Fruit fly (Drosophila melanogaster) whole organism, prepupa: ENCODE measurements around the gene fan.

ENCODE experiments used
- Blimp-1 ChIP-seq: fragments of 200-800 bp; sonication (Bioruptor generic); optimal IDR thresholded peaks from 3 replicates; lab custom pipeline; 2017; ENCODE audit warnings: missing biosample characterization, missing genetic modification characterization, mild to moderate bottlenecking, moderate library complexity, missing genetic modification reagents
- CG10631 ChIP-seq: fragments of 200-800 bp; sonication (Bioruptor generic); optimal IDR thresholded peaks from 2 replicates; lab custom pipeline; 2016; ENCODE audit warnings: missing biosample characterization, missing genetic modification characterization
- CG10669 ChIP-seq: fragments of 200-800 bp; sonication (Bioruptor generic); optimal IDR thresholded peaks from 3 replicates; lab custom pipeline; 2018; ENCODE audit warnings: missing biosample characterization, mild to moderate bottlenecking, missing genetic modification characterization, moderate library complexity
- CG11294 ChIP-seq: fragments of 200-800 bp; sonication (Bioruptor generic); IDR thresholded peaks from 2 replicates; pipeline ENCODE4 v1.3.6; 2022; ENCODE audit warnings: missing biosample characterization, missing genetic modification characterization
- CG11762 ChIP-seq: fragments of 200-800 bp; sonication (Bioruptor generic); optimal IDR thresholded peaks from 3 replicates; lab custom pipeline; 2016; ENCODE audit warnings: missing biosample characterization, missing genetic modification characterization; ENCODE audit not compliant: insufficient read depth
- CG11902 ChIP-seq: fragments of 200-800 bp; sonication (Bioruptor generic); optimal IDR thresholded peaks from 3 replicates; lab custom pipeline; 2016; ENCODE audit warnings: missing biosample characterization, missing genetic modification characterization
- CG15336 ChIP-seq: fragments of 200-800 bp; sonication (Bioruptor generic); IDR thresholded peaks from 2 replicates; pipeline ENCODE4 v1.3.6; 2022; ENCODE audit warnings: missing biosample characterization, missing genetic modification characterization
- CG1621 ChIP-seq: fragments of 200-800 bp; sonication (Bioruptor generic); optimal IDR thresholded peaks from 3 replicates; lab custom pipeline; 2018; ENCODE audit warnings: missing biosample characterization, mild to moderate bottlenecking, missing genetic modification characterization
- CG16779 ChIP-seq: fragments of 200-800 bp; sonication (Bioruptor generic); optimal IDR thresholded peaks from 3 replicates; lab custom pipeline; 2017; ENCODE audit warnings: missing biosample characterization, mild to moderate bottlenecking, missing genetic modification characterization
- CG3919 ChIP-seq: fragments of 200-800 bp; sonication (Bioruptor generic); optimal IDR thresholded peaks from 3 replicates; lab custom pipeline; 2016; ENCODE audit warnings: missing biosample characterization, missing genetic modification characterization
- CG4318 ChIP-seq: fragments of 200-800 bp; sonication (Bioruptor generic); optimal IDR thresholded peaks from 3 replicates; lab custom pipeline; 2017; ENCODE audit warnings: missing biosample characterization, mild to moderate bottlenecking, missing genetic modification characterization
- CG6163 ChIP-seq: fragments of 200-800 bp; sonication (Bioruptor generic); IDR thresholded peaks from 3 replicates; pipeline ENCODE4 v1.3.6; 2022; ENCODE audit warnings: missing biosample characterization, missing genetic modification characterization
- CG6276 ChIP-seq: fragments of 200-800 bp; sonication (Bioruptor generic); optimal IDR thresholded peaks from 2 replicates; lab custom pipeline; 2017; ENCODE audit warnings: missing biosample characterization, mild to moderate bottlenecking, missing genetic modification characterization
- CG6792 ChIP-seq: fragments of 200-800 bp; sonication (Bioruptor generic); optimal IDR thresholded peaks from 3 replicates; lab custom pipeline; 2016; ENCODE audit warnings: missing biosample characterization, missing genetic modification characterization
- CG6808 ChIP-seq: fragments of 200-800 bp; sonication (Bioruptor generic); optimal IDR thresholded peaks from 3 replicates; lab custom pipeline; 2017; ENCODE audit warnings: missing biosample characterization, missing genetic modification characterization, mild to moderate bottlenecking, moderate library complexity, missing genetic modification reagents
- CG7368 ChIP-seq: fragments of 200-800 bp; sonication (Bioruptor generic); optimal IDR thresholded peaks from 3 replicates; lab custom pipeline; 2016; ENCODE audit warnings: missing biosample characterization, missing genetic modification characterization
- CG8119 ChIP-seq: fragments of 200-800 bp; sonication (Bioruptor generic); IDR thresholded peaks from 3 replicates; pipeline ENCODE4 v1.3.6; 2022; ENCODE audit warnings: missing biosample characterization, missing genetic modification characterization
- CG8319 ChIP-seq: fragments of 200-800 bp; sonication (Bioruptor generic); optimal IDR thresholded peaks from 3 replicates; lab custom pipeline; 2016; ENCODE audit warnings: missing biosample characterization, missing genetic modification characterization
- CG9139 ChIP-seq: fragments of 200-800 bp; sonication (Bioruptor generic); optimal IDR thresholded peaks from 3 replicates; lab custom pipeline; 2017; ENCODE audit warnings: missing biosample characterization, mild to moderate bottlenecking, missing genetic modification characterization
- Eip78C ChIP-seq: fragments of 200-800 bp; sonication (Bioruptor generic); peaks from one replicate; lab custom pipeline; 2016; ENCODE audit warnings: missing biosample characterization, missing genetic modification characterization
- Eip93F ChIP-seq: fragments of 200-800 bp; sonication (Bioruptor generic); optimal IDR thresholded peaks from 2 replicates; lab custom pipeline; 2016; ENCODE audit warnings: missing biosample characterization, mild to moderate bottlenecking, missing genetic modification characterization
- Ets96B ChIP-seq: fragments of 200-800 bp; optimal IDR thresholded peaks from 2 replicates; lab custom pipeline; 2019; ENCODE audit warnings: missing biosample characterization, mild to moderate bottlenecking, missing genetic modification characterization, moderate library complexity
- Hr38 ChIP-seq: sonication (Bioruptor generic); optimal IDR thresholded peaks from 2 replicates; lab custom pipeline; 2016; ENCODE audit warnings: missing biosample characterization, missing genetic modification characterization
- Hr39 ChIP-seq: fragments of 200-800 bp; sonication (Bioruptor generic); optimal IDR thresholded peaks from 2 replicates; lab custom pipeline; 2016; ENCODE audit warnings: missing biosample characterization, missing genetic modification characterization
- Hr4 ChIP-seq: fragments of 200-800 bp; sonication (Bioruptor generic); optimal IDR thresholded peaks from 3 replicates; lab custom pipeline; 2016; ENCODE audit warnings: missing biosample characterization, missing genetic modification characterization
- Lpt ChIP-seq: fragments of 200-800 bp; sonication (Bioruptor generic); optimal IDR thresholded peaks from 3 replicates; lab custom pipeline; 2016; ENCODE audit warnings: missing biosample characterization, missing genetic modification characterization
- Met ChIP-seq: fragments of 200-800 bp; sonication (Bioruptor generic); optimal IDR thresholded peaks from 3 replicates; lab custom pipeline; 2016; ENCODE audit warnings: missing biosample characterization, missing genetic modification characterization
- OdsH ChIP-seq: fragments of 200-800 bp; sonication (Bioruptor generic); optimal IDR thresholded peaks from 3 replicates; lab custom pipeline; 2016; ENCODE audit warnings: missing biosample characterization, missing genetic modification characterization
- Smox ChIP-seq: fragments of 200-800 bp; sonication (Bioruptor generic); optimal IDR thresholded peaks from 3 replicates; lab custom pipeline; 2016; ENCODE audit warnings: missing biosample characterization, missing genetic modification characterization
- Sox14 ChIP-seq: fragments of 200-800 bp; sonication (Bioruptor generic); optimal IDR thresholded peaks from 3 replicates; lab custom pipeline; 2016; ENCODE audit warnings: missing biosample characterization, missing genetic modification characterization
- Sox15 ChIP-seq: fragments of 200-800 bp; sonication (Bioruptor generic); optimal IDR thresholded peaks from 3 replicates; lab custom pipeline; 2016; ENCODE audit warnings: missing biosample characterization, missing genetic modification characterization
- achi ChIP-seq: fragments of 200-800 bp; sonication (Bioruptor generic); optimal IDR thresholded peaks from 3 replicates; lab custom pipeline; 2016; ENCODE audit warnings: missing biosample characterization, missing genetic modification characterization
- acj6 ChIP-seq: fragments of 200-800 bp; sonication (Bioruptor generic); optimal IDR thresholded peaks from 3 replicates; lab custom pipeline; 2016; ENCODE audit warnings: missing biosample characterization, missing genetic modification characterization
- cyc ChIP-seq: fragments of 200-800 bp; sonication (Bioruptor generic); optimal IDR thresholded peaks from 3 replicates; lab custom pipeline; 2016; ENCODE audit warnings: missing biosample characterization, missing genetic modification characterization
- dac ChIP-seq: fragments of 200-800 bp; sonication (Bioruptor generic); optimal IDR thresholded peaks from 2 replicates; lab custom pipeline; 2017; ENCODE audit warnings: missing biosample characterization, mild to moderate bottlenecking, missing genetic modification characterization
- dsx ChIP-seq: fragments of 200-800 bp; optimal IDR thresholded peaks from 3 replicates; lab custom pipeline; 2019; ENCODE audit warnings: missing biosample characterization, mild to moderate bottlenecking, missing genetic modification characterization, moderate library complexity; ENCODE audit not compliant: poor library complexity, severe bottlenecking
- eg ChIP-seq: fragments of 200-800 bp; sonication (Bioruptor generic); IDR thresholded peaks from 3 replicates; pipeline ENCODE4 v1.3.6; 2022; ENCODE audit warnings: missing biosample characterization, missing genetic modification characterization
- esn ChIP-seq: fragments of 200-800 bp; sonication (Bioruptor generic); optimal IDR thresholded peaks from 2 replicates; lab custom pipeline; 2016; ENCODE audit warnings: missing biosample characterization, mild to moderate bottlenecking, missing genetic modification characterization, moderate library complexity
- fd85E ChIP-seq: fragments of 200-800 bp; sonication (Bioruptor generic); optimal IDR thresholded peaks from 3 replicates; lab custom pipeline; 2016; ENCODE audit warnings: missing biosample characterization, missing genetic modification characterization
- fkh ChIP-seq: fragments of 200-800 bp; sonication (Bioruptor generic); optimal IDR thresholded peaks from 3 replicates; lab custom pipeline; 2017; ENCODE audit warnings: missing biosample characterization, mild to moderate bottlenecking, missing genetic modification characterization, moderate library complexity
- lz ChIP-seq: fragments of 200-800 bp; sonication (Bioruptor generic); optimal IDR thresholded peaks from 3 replicates; lab custom pipeline; 2016; ENCODE audit warnings: missing biosample characterization, missing genetic modification characterization
- net ChIP-seq: fragments of 200-800 bp; sonication (Bioruptor generic); optimal IDR thresholded peaks from 3 replicates; lab custom pipeline; 2016; ENCODE audit warnings: missing biosample characterization, missing genetic modification characterization
- pdm3 ChIP-seq: fragments of 200-800 bp; sonication (Bioruptor generic); optimal IDR thresholded peaks from 3 replicates; lab custom pipeline; 2016; ENCODE audit warnings: missing biosample characterization, missing genetic modification characterization
- salr ChIP-seq, 2 experiments: fragments of 200-800 bp; sonication (Bioruptor generic); optimal IDR thresholded peaks; 3 replicates each; lab custom pipeline; 2016 to 2018; ENCODE audit warnings: missing biosample characterization in 2 of 2, missing genetic modification characterization in 2 of 2, mild to moderate bottlenecking in 1 of 2
- ss ChIP-seq, 2 experiments: fragments of 200-800 bp; sonication (Bioruptor generic); optimal IDR thresholded peaks; 2 replicates in 1 of 2; 3 replicates in 1 of 2; lab custom pipeline; 2017 to 2018; ENCODE audit warnings: mild to moderate bottlenecking in 2 of 2, missing biosample characterization in 2 of 2, missing genetic modification characterization in 2 of 2, moderate library complexity in 1 of 2
- svp ChIP-seq: fragments of 200-800 bp; sonication (Bioruptor generic); peaks from one replicate; lab custom pipeline; 2016; ENCODE audit warnings: missing biosample characterization, missing genetic modification characterization
- vri ChIP-seq: fragments of 200-800 bp; sonication (Bioruptor generic); optimal IDR thresholded peaks from 3 replicates; lab custom pipeline; 2016; ENCODE audit warnings: missing biosample characterization, mild to moderate bottlenecking, missing genetic modification characterization

Gene fan

dm6 chr3L:8096106-8096558 is 12.8 kb upstream of the fan start (continued):
- TF ChIP-seq CG9139: peak; percentile 62
- peak; percentile 78 for TF ChIP-seq CG6808 (GFP tag; lab: Kevin White, UChicago)
- peak; percentile 96 for TF ChIP-seq net
- TF ChIP-seq Hr38 (GFP tag; lab: Kevin White, UChicago): no peak
- peak; percentile 74 for TF ChIP-seq Eip93F (GFP tag; lab: Kevin White, UChicago)
- TF ChIP-seq CG6276 (GFP tag; lab: Kevin White, UChicago): peak; percentile 97
- TF ChIP-seq eg (GFP tag; lab: Robert Waterston, UW): peak; percentile 95
- no peak for TF ChIP-seq Smox
- peak; percentile 68 to 96 for TF ChIP-seq salr (GFP tag; optimal IDR thresholded peaks at IDR 0.05; lab: Kevin White, UChicago)
- peak; percentile 83 for TF ChIP-seq Met (GFP tag; lab: Kevin White, UChicago)
- TF ChIP-seq Hr4 (GFP tag; lab: Kevin White, UChicago): peak; percentile 96
- TF ChIP-seq CG8119 (GFP tag; lab: Robert Waterston, UW): peak; percentile 98
- TF ChIP-seq Ets96B: peak; percentile 90
- peak; percentile 96 for TF ChIP-seq CG11294 (GFP tag; lab: Robert Waterston, UW)
- TF ChIP-seq fd85E (GFP tag; lab: Kevin White, UChicago): peak; percentile 54
- TF ChIP-seq cyc (GFP tag; lab: Kevin White, UChicago): peak; percentile 83
- peak; percentile 51 for TF ChIP-seq fkh (GFP tag; lab: Kevin White, UChicago)
- TF ChIP-seq acj6: peak; percentile 95
- TF ChIP-seq dac (GFP tag; lab: Kevin White, UChicago): peak; percentile 91
- TF ChIP-seq CG1621 (tag; lab: Kevin White, UChicago): peak; percentile 76
- peak; percentile 78 for TF ChIP-seq CG8319 (GFP tag; lab: Kevin White, UChicago)
- peak; percentile 92 for TF ChIP-seq CG10669 (GFP tag; lab: Kevin White, UChicago)
- peak; percentile 89 for TF ChIP-seq svp (GFP tag; lab: Kevin White, UChicago)
- peak; percentile 92 for TF ChIP-seq CG6163 (GFP tag; lab: Robert Waterston, UW)
- TF ChIP-seq Sox14 (GFP tag; lab: Kevin White, UChicago): peak; percentile 87
- TF ChIP-seq CG6792 (GFP tag; lab: Kevin White, UChicago): peak; percentile 92
- TF ChIP-seq CG15336 (GFP tag; lab: Robert Waterston, UW): peak; percentile 97
- peak; percentile 86 for TF ChIP-seq CG3919 (GFP tag; lab: Kevin White, UChicago)
- peak; percentile 90 for TF ChIP-seq Sox15 (GFP tag; lab: Kevin White, UChicago)
- TF ChIP-seq dsx: peak; percentile 78
- peak; percentile 97 for TF ChIP-seq Eip78C (GFP tag; lab: Kevin White, UChicago)

- TF ChIP-seq lz (GFP tag; lab: Kevin White, UChicago): no peak
- no peak for TF ChIP-seq Hr39 (GFP tag; lab: Kevin White, UChicago)
- TF ChIP-seq vri (GFP tag; lab: Kevin White, UChicago): peak; percentile 30
- no peak for TF ChIP-seq Ets96B
- TF ChIP-seq Met (GFP tag; lab: Kevin White, UChicago): no peak
- no peak for TF ChIP-seq CG15336 (GFP tag; lab: Robert Waterston, UW)
- TF ChIP-seq CG7368 (GFP tag; lab: Kevin White, UChicago): no peak
Observed at dm6 chr3L:8097101-8097500, 11.8 kb upstream of the fan start.

- no peak for TF ChIP-seq achi (GFP tag; lab: Kevin White, UChicago)
- TF ChIP-seq CG6163 (GFP tag; lab: Robert Waterston, UW): 0 out of 3 replicates have a peak, but pooled peaks have one; percentile 13
- no peak for TF ChIP-seq Eip93F (GFP tag; lab: Kevin White, UChicago)
Observed at dm6 chr3L:8108201-8108600, 731 bp upstream of the fan start.

- no peak for TF ChIP-seq Lpt (GFP tag; lab: Kevin White, UChicago)
- TF ChIP-seq CG11902 (GFP tag; lab: Kevin White, UChicago): no peak
- no peak for TF ChIP-seq OdsH (GFP tag; lab: Kevin White, UChicago)
- no peak for TF ChIP-seq ss (GFP tag; optimal IDR thresholded peaks at IDR 0.05; lab: Kevin White, UChicago)
- TF ChIP-seq CG16779 (tag; lab: Kevin White, UChicago): no peak
- no peak for TF ChIP-seq CG6276 (GFP tag; lab: Kevin White, UChicago)
- no peak for TF ChIP-seq Sox15 (GFP tag; lab: Kevin White, UChicago)
- TF ChIP-seq CG6163 (GFP tag; lab: Robert Waterston, UW): 0 out of 3 replicates have a peak, but pooled peaks have one; percentile 20
- TF ChIP-seq Blimp-1 (GFP tag; lab: Kevin White, UChicago): peak; percentile 94
- peak; percentile 60 for TF ChIP-seq esn
- TF ChIP-seq CG15336 (GFP tag; lab: Robert Waterston, UW): no peak
- no peak for TF ChIP-seq CG10631
- no peak for TF ChIP-seq dac (GFP tag; lab: Kevin White, UChicago)
- no peak for TF ChIP-seq pdm3 (GFP tag; lab: Kevin White, UChicago)
- no peak for TF ChIP-seq CG4318 (GFP tag; lab: Kevin White, UChicago)
- TF ChIP-seq CG11762 (GFP tag; lab: Kevin White, UChicago): no peak
Observed at dm6 chr3L:8110171-8110570, 1.2 kb downstream of the fan start, which contains the start of gene Nulp1. TSS of gene Nulp1 (plus strand) at chr3L:8110368.
